Worm (Caenorhabditis elegans) whole organism, midembryonic: ENCODE measurements around the gene cdr-2.

Source experiments
- T22C8.4 ChIP-seq: fragments of 200-800 bp; sonication (Bioruptor generic); IDR thresholded peaks from 2 replicates; pipeline ENCODE4 v1.3.6; 2022; ENCODE audit warnings: missing genetic modification characterization, missing compliant biosample characterization
- cog-1 ChIP-seq: sonication (generic microtip); optimal IDR thresholded peaks from 2 replicates; lab custom pipeline; 2016; ENCODE audit warnings: missing genetic modification characterization, missing compliant biosample characterization
- flt-1 ChIP-seq: fragments of 200-800 bp; sonication (Bioruptor generic); IDR thresholded peaks from 2 replicates; pipeline ENCODE4 v1.3.6; 2022; ENCODE audit warnings: missing genetic modification characterization, missing compliant biosample characterization
- klf-2 ChIP-seq: fragments of 200-800 bp; sonication (Bioruptor generic); conservative IDR thresholded peaks from 2 replicates; pipeline ENCODE4 v1.3.6; 2022; ENCODE audit warnings: missing genetic modification reagents, missing genetic modification characterization, missing compliant biosample characterization
- med-1 ChIP-seq: sonication (generic microtip); optimal IDR thresholded peaks from 2 replicates; lab custom pipeline; 2017; ENCODE audit warnings: missing genetic modification characterization, mild to moderate bottlenecking, missing compliant biosample characterization, antibody characterized with exemption, missing genetic modification reagents; ENCODE audit not compliant: insufficient read depth
- ref-1 ChIP-seq: fragments of 200-800 bp; sonication (Bioruptor generic); conservative IDR thresholded peaks from 2 replicates; pipeline ENCODE4 v1.3.6; 2022; ENCODE audit warnings: missing genetic modification reagents, missing genetic modification characterization, missing compliant biosample characterization
- tab-1 ChIP-seq: fragments of 200-800 bp; sonication (Bioruptor generic); IDR thresholded peaks from 2 replicates; pipeline ENCODE4 v1.3.6; 2022; ENCODE audit warnings: missing genetic modification characterization, missing compliant biosample characterization
- ztf-23 ChIP-seq: fragments of 200-800 bp; sonication (Bioruptor generic); IDR thresholded peaks from 2 replicates; pipeline ENCODE4 v1.3.6; 2022; ENCODE audit warnings: missing genetic modification reagents, missing genetic modification characterization, missing compliant biosample characterization
- ztf-29 ChIP-seq: fragments of 200-800 bp; sonication (Bioruptor generic); IDR thresholded peaks from 2 replicates; pipeline ENCODE4 v1.3.6; 2022; ENCODE audit warnings: missing genetic modification reagents, missing genetic modification characterization, missing compliant biosample characterization

The cdr-2 gene

ce11 chrV:12412321-12412720 is 3.2 kb downstream of the cdr-2 start:
- TF ChIP-seq T22C8.4 (no peak), tab-1 (GFP tag; lab: Robert Waterston, UW) (no peak), cog-1 (tag; lab: Kevin White, UChicago) (no peak), ztf-23 (no peak), med-1 (GFP tag; lab: Kevin White, UChicago) (no peak), ref-1 (GFP tag; lab: Robert Waterston, UW) (no peak), flt-1 (GFP tag; lab: Robert Waterston, UW) (no peak), klf-2 (GFP tag; lab: Robert Waterston, UW) (no peak), ztf-29 (GFP tag; lab: Robert Waterston, UW) (no peak)

DNA sequence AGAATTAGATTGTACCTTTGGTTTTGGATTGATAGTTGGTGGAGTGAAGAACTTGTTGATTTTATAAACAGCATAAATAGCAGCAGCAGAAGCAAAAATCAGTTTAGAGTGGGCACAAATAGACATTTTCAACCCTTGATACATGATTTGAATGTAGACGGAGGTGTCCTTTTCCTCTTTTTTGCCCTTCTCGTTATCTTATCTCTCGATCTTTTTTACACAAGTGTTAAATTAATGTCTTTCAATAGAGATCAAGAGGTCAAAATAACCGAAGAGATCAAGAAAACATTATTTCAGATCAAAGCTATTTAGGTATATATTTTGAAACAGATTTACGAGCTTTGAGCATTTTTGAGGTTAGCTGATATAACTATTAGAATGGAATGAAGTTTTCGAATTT is 3.6 kb downstream of the cdr-2 start, which contains the start of gene cdr-7:
cdr-7 (minus strand) TSS at position 205 of the 400 bp plus-strand sequence.
- TF ChIP-seq ztf-29 (GFP tag; lab: Robert Waterston, UW) (no peak), ztf-23 (no peak), tab-1 (GFP tag; lab: Robert Waterston, UW) (no peak), ref-1 (GFP tag; lab: Robert Waterston, UW) (no peak), cog-1 (tag; lab: Kevin White, UChicago) (no peak), klf-2 (GFP tag; lab: Robert Waterston, UW) (no peak), T22C8.4 (no peak), flt-1 (GFP tag; lab: Robert Waterston, UW) (no peak), med-1 (GFP tag; lab: Kevin White, UChicago) (no peak)

DNA sequence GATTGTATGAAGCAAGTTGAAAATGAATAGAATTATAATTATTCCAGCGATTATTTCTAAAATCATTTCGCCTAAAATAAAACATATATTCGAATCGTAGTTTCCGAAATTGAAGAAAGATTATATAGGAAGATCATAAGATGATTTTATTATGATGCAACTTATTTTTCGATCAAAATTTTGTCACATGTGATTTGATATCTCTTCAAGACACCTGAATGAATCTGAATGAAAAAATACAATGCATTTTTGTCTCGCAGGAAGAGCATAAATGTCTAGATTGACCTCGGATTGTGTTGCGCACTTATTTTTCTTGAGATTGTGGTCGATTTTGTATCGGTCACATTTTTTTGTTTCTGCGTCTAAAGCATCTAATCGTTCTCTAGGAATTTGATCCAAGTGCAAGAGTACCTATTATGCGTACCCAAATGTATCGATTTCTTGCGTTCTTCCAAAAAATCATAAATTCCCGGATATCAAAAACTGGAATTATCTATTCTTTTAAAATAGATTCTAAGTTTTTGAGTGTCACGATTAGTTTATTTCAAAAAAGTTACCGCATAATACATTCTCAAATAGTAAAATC is 5.0 kb downstream of the cdr-2 start, which contains the start of gene hrg-2:
hrg-2 (minus strand) TSS at position 98 of the 586 bp plus-strand sequence.
- TF ChIP-seq ztf-23 (no peak), cog-1 (tag; lab: Kevin White, UChicago) (no peak), ztf-29 (GFP tag; lab: Robert Waterston, UW) (no peak), flt-1 (GFP tag; lab: Robert Waterston, UW) (no peak), ref-1 (GFP tag; lab: Robert Waterston, UW) (no peak), klf-2 (GFP tag; lab: Robert Waterston, UW) (no peak), tab-1 (GFP tag; lab: Robert Waterston, UW) (no peak)

ce11 chrV:12408996-12409395 is 6.5 kb downstream of the cdr-2 start:
- no peak for TF ChIP-seq tab-1 (GFP tag; lab: Robert Waterston, UW)
- no peak for TF ChIP-seq med-1 (GFP tag; lab: Kevin White, UChicago)
- TF ChIP-seq ref-1 (GFP tag; lab: Robert Waterston, UW): no peak
- TF ChIP-seq ztf-23: no peak
- TF ChIP-seq cog-1 (tag; lab: Kevin White, UChicago): no peak
- TF ChIP-seq klf-2 (GFP tag; lab: Robert Waterston, UW): no peak
- TF ChIP-seq ztf-29 (GFP tag; lab: Robert Waterston, UW): no peak
- no peak for TF ChIP-seq T22C8.4
- no peak for TF ChIP-seq flt-1 (GFP tag; lab: Robert Waterston, UW)

- TF ChIP-seq T22C8.4: no peak
- no peak for TF ChIP-seq cog-1 (tag; lab: Kevin White, UChicago)
- no peak for TF ChIP-seq ztf-23
- TF ChIP-seq tab-1 (GFP tag; lab: Robert Waterston, UW): no peak
- no peak for TF ChIP-seq ref-1 (GFP tag; lab: Robert Waterston, UW)
- no peak for TF ChIP-seq klf-2 (GFP tag; lab: Robert Waterston, UW)
Observed at ce11 chrV:12408525-12408924, 7.0 kb downstream of the cdr-2 start, which contains the start of gene cdr-4. Gene cdr-4, minus strand, starts transcription at chrV:12408625.

ce11 chrV:12406514-12406913 is 9.0 kb downstream of the cdr-2 start:
- TF ChIP-seq ztf-23: no peak
- TF ChIP-seq klf-2 (GFP tag; lab: Robert Waterston, UW): 0 out of 2 replicates have a peak, but pooled peaks have one; percentile 14

DNA sequence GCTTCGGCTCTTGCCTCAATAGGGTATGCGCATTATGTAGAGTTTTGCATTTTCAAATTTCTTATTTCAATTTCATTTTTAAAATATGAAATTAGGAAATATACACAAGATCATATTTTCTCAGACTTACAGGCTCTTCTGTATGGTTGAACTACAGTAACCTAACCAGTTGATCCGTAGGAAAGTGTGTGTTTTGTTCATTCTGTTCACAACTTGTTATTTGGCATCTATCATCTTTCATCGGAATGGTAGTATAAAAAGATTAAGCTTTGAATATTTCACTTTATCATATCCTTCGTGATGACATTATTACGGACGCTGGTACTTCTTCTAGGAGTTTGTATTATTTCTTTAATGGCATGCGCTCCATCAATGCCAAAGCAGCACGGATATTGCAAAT is 9.6 kb downstream of the cdr-2 start, which contains the start of gene K01D12.10:
K01D12.10 (plus strand) TSS at position 301 of the 400 bp plus-strand sequence.
- TF ChIP-seq flt-1 (GFP tag; lab: Robert Waterston, UW): no peak
- no peak for TF ChIP-seq ztf-29 (GFP tag; lab: Robert Waterston, UW)
- no peak for TF ChIP-seq med-1 (GFP tag; lab: Kevin White, UChicago)
- TF ChIP-seq tab-1 (GFP tag; lab: Robert Waterston, UW): no peak
- TF ChIP-seq ztf-23: no peak
- TF ChIP-seq ref-1 (GFP tag; lab: Robert Waterston, UW): no peak
- no peak for TF ChIP-seq cog-1 (tag; lab: Kevin White, UChicago)
- no peak for TF ChIP-seq klf-2 (GFP tag; lab: Robert Waterston, UW)
- TF ChIP-seq T22C8.4: no peak

DNA sequence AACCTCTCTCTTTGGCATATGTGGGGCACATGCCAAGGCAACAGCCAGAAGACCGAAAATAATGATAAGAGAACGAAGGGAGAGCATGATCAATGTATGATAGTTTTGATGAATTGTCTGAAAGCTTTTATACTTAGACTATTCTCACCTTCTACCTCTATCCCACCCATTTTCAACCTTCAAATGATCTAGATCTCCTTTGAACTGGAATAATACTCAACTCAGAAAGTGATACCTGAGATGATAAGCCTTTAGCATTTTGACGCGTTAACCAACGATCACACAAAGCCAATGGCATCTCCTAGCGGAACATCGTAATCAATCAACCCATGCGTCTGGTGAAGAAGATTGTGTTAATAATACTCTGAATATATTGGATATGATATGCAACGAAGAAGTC is 11.0 kb downstream of the cdr-2 start, which contains the start of gene K01D12.9:
K01D12.9 (minus strand) TSS at position 101 of the 400 bp plus-strand sequence.
- TF ChIP-seq ztf-29 (GFP tag; lab: Robert Waterston, UW) (no peak), ref-1 (GFP tag; lab: Robert Waterston, UW) (no peak), cog-1 (tag; lab: Kevin White, UChicago) (no peak), flt-1 (GFP tag; lab: Robert Waterston, UW) (no peak), T22C8.4 (no peak)

- TF ChIP-seq T22C8.4 (no peak), med-1 (GFP tag; lab: Kevin White, UChicago) (no peak)
Observed at ce11 chrV:12402355-12402754, 13.2 kb downstream of the cdr-2 start, which contains the start of gene K01D12.8. Gene K01D12.8, plus strand, starts transcription at chrV:12402655.

ce11 chrV:12401383-12401782 is 14.1 kb downstream of the cdr-2 start, which contains the start of gene K01D12.7:
Gene K01D12.7, minus strand, starts transcription at chrV:12401483.
- no peak for TF ChIP-seq cog-1 (tag; lab: Kevin White, UChicago)
- no peak for TF ChIP-seq ztf-23
- TF ChIP-seq klf-2 (GFP tag; lab: Robert Waterston, UW): no peak
- TF ChIP-seq tab-1 (GFP tag; lab: Robert Waterston, UW): no peak
- no peak for TF ChIP-seq ztf-29 (GFP tag; lab: Robert Waterston, UW)
- TF ChIP-seq ref-1 (GFP tag; lab: Robert Waterston, UW): no peak
- no peak for TF ChIP-seq med-1 (GFP tag; lab: Kevin White, UChicago)
- TF ChIP-seq T22C8.4: no peak
- TF ChIP-seq flt-1 (GFP tag; lab: Robert Waterston, UW): no peak
